Worm (Caenorhabditis elegans): ENCODE results near the gene srg-9.

The srg-9 gene

DNA sequence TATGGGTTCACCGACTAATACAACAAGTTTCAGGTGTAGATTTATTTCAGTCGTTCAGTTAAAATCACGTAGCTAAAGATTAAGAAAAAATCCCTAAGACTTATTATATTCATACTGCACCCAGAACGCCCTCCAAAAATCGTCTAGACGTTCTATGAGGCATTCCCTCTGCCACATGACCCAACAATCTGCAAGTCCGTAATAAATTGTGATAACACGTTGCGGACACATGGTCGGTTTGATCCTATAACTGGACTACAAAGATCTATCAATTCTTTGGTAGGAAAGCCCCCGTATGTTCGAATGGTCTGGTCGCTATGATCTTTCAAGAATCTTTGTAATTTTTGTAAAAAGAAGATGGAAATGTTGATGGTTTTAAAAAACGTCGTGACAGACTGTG is 40.6 kb downstream of the srg-9 start:
- TF ChIP-seq ceh-91 (GFP tag; IDR thresholded peaks at IDR 0.05): no peak
- TF ChIP-seq atf-7 (tag; optimal IDR thresholded peaks at IDR 0.05): no peak
- TF ChIP-seq ztf-22 (GFP tag; optimal IDR thresholded peaks at IDR 0.05): no peak
- no peak for TF ChIP-seq let-526 (GFP tag; IDR thresholded peaks at IDR 0.05)
- TF ChIP-seq D2030.7 (GFP tag; IDR thresholded peaks at IDR 0.05): no peak
- TF ChIP-seq die-1 (tag; optimal IDR thresholded peaks at IDR 0.05): no peak
- no peak for TF ChIP-seq lag-1 (GFP tag; IDR thresholded peaks at IDR 0.05)
- TF ChIP-seq lin-26 (GFP tag; IDR thresholded peaks at IDR 0.05): no peak
- no peak for TF ChIP-seq ekl-4 (GFP tag; IDR thresholded peaks at IDR 0.05)
- no peak for TF ChIP-seq nfyb-1 (GFP tag; IDR thresholded peaks at IDR 0.05)
- no peak for TF ChIP-seq snpc-1.1 (tag; optimal IDR thresholded peaks at IDR 0.05; ENCODE audit: insufficient read depth)
- TF ChIP-seq madf-10 (tag; optimal IDR thresholded peaks at IDR 0.05): no peak
- TF ChIP-seq pha-4 (tag; optimal IDR thresholded peaks at IDR 0.05): no peak
- no peak for TF ChIP-seq hrde-1 (tag; optimal IDR thresholded peaks at IDR 0.05; ENCODE audit: borderline replicate concordance)
- no peak for TF ChIP-seq efl-1 (GFP tag; optimal IDR thresholded peaks at IDR 0.05)

ce11 chrIII:6215476-6215875 is 41.1 kb downstream of the srg-9 start, which contains the start of gene C23G10.11:
TSS of gene C23G10.11 (minus strand) at chrIII:6215576.
- no peak for TF ChIP-seq snpc-1.3 (tag; optimal IDR thresholded peaks at IDR 0.05; ENCODE audit: insufficient read depth)
- TF ChIP-seq ZK185.1 (tag; optimal IDR thresholded peaks at IDR 0.05; ENCODE audit: poor library complexity, severe bottlenecking): no peak
- no peak for TF ChIP-seq mel-28 (tag; optimal IDR thresholded peaks at IDR 0.05; ENCODE audit: borderline replicate concordance)
- no peak for TF ChIP-seq somi-1 (GFP tag; optimal IDR thresholded peaks at IDR 0.05)
- TF ChIP-seq K11D2.4 (GFP tag; IDR thresholded peaks at IDR 0.05): no peak

ce11 chrIII:6213915-6214314 is 42.7 kb downstream of the srg-9 start, which contains the start of gene C23G10.10:
TSS of gene C23G10.10 (minus strand) at chrIII:6214015.
- TF ChIP-seq repo-1 (tag; optimal IDR thresholded peaks at IDR 0.05) (no peak), hrde-1 (tag; optimal IDR thresholded peaks at IDR 0.05; ENCODE audit: borderline replicate concordance) (no peak), madf-6 (GFP tag; IDR thresholded peaks at IDR 0.05) (no peak), C06A6.2 (GFP tag; conservative IDR thresholded peaks at IDR 0.05) (no peak), egl-44 (GFP tag; IDR thresholded peaks at IDR 0.05) (no peak), attf-6 (GFP tag; IDR thresholded peaks at IDR 0.05) (no peak), madf-8 (GFP tag; conservative IDR thresholded peaks at IDR 0.05) (no peak), efl-1 (GFP tag; optimal IDR thresholded peaks at IDR 0.05) (no peak), snpc-1.3 (tag; optimal IDR thresholded peaks at IDR 0.05; ENCODE audit: insufficient read depth) (no peak), him-1 (tag; optimal IDR thresholded peaks at IDR 0.05) (no peak), sea-2 (GFP tag; IDR thresholded peaks at IDR 0.05) (no peak), xnd-1 (tag; optimal IDR thresholded peaks at IDR 0.05) (no peak), T07F8.4 (tag; optimal IDR thresholded peaks at IDR 0.05) (no peak), K12H6.12 (tag; optimal IDR thresholded peaks at IDR 0.05) (no peak)

DNA sequence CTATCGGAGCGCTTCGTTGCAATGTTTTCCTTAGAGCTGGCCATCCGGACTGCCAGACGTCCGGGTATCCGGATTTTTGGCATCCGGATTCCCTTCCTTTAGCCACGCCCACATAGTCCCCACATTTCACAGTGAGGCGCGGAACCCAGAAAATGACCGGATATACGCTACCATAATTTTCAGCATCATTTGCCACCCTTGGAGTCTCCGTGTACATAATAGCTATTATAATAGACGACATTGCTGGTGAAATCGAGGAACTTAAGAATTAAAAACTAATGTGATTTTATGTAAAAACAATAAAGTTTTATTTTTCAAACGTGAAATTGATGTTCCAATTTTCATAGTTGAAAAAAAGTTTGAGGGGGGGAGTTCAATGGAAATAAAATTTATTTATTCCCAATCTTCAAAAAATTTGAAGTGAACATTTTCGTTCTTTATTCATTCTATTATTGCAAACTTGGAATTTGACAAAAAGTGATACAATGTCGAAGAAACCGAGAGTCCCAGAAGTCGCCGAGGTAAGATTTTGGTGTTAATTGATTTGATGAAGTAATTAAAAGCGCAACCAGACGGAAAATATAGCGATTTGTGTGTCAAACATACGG is 46.3 kb downstream of the srg-9 start:
- TF ChIP-seq madf-6 (GFP tag; IDR thresholded peaks at IDR 0.05) (peak; percentile 68), F55B11.4 (tag; optimal IDR thresholded peaks at IDR 0.05; ENCODE audit: borderline replicate concordance, insufficient read depth) (no peak), Y67H2A.10 (GFP tag; conservative IDR thresholded peaks at IDR 0.05) (no peak), attf-6 (GFP tag; IDR thresholded peaks at IDR 0.05) (peak; percentile 85; the same call in 1 of the 2 replicates), rec-8 (tag; optimal IDR thresholded peaks at IDR 0.05) (peak in 1 of 2 experiments; percentile 27), mel-28 (tag; optimal IDR thresholded peaks at IDR 0.05; ENCODE audit: borderline replicate concordance) (no peak), B0261.1 (tag; optimal IDR thresholded peaks at IDR 0.05) (peak; percentile 4), sdz-38 (tag; optimal IDR thresholded peaks at IDR 0.05) (no peak), ztf-22 (GFP tag; optimal IDR thresholded peaks at IDR 0.05) (no peak), cebp-1 (GFP tag; IDR thresholded peaks at IDR 0.05) (no peak), cebp-1 (tag; optimal IDR thresholded peaks at IDR 0.05) (no peak), die-1 (tag; optimal IDR thresholded peaks at IDR 0.05) (no peak), mes-4 (tag; optimal IDR thresholded peaks at IDR 0.05) (no peak), nhr-90 (tag; optimal IDR thresholded peaks at IDR 0.05) (no peak), ZK185.1 (tag; optimal IDR thresholded peaks at IDR 0.05; ENCODE audit: poor library complexity, severe bottlenecking) (no peak), hmg-20 (GFP tag; IDR thresholded peaks at IDR 0.05) (no peak), nfya-1 (tag; optimal IDR thresholded peaks at IDR 0.05; ENCODE audit: borderline replicate concordance, insufficient read depth) (no peak)
